Fruit fly (Drosophila melanogaster): ENCODE measurements around the gene trk.

Gene trk

DNA sequence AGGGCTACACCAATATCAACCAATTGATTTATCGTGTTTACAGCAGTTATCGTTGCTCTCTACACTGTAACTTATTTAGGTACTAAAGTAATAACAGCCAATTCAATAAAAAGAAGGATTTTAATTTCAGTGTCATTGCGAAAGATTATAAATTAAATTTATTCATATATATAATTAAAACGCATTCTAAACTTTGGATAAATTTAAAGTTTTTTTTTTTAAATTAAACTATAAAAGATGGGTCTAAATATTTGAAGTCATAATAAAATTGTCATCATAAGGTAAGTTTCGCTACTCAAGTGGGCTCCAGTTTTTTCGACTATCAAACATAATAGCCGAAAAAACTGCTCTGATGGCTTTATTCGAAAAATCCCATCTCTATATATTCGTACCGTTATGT is at the start of gene trk:
Gene trk (minus strand): TSS at position 101 of the 400 bp plus-strand sequence.
- no peak for TF ChIP-seq CG8478 (optimal IDR thresholded peaks at IDR 0.05)
- TF ChIP-seq CTCF (optimal IDR thresholded peaks at IDR 0.05) = no peak

DNA sequence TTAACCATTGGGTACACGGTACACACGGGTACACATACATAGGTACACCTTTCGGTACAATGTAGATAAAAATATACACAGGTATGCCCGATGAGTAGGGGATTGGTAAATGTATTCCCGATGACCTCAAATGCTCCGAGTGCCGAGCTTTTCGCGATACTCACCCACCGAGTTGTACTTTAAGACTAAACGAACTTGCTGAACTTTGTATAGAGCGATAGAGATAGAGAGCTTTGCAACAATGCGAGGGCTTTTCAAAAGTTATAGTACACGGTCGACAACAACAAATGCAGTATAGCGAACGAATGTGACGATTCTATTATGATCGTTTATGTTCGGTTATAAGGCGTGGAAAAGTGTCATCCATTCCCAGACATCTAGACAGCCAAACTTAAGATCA is 49.5 kb upstream of the trk start:
- no peak for TF ChIP-seq CTCF (optimal IDR thresholded peaks at IDR 0.05)
- TF ChIP-seq CG8478 (optimal IDR thresholded peaks at IDR 0.05) = no peak

DNA sequence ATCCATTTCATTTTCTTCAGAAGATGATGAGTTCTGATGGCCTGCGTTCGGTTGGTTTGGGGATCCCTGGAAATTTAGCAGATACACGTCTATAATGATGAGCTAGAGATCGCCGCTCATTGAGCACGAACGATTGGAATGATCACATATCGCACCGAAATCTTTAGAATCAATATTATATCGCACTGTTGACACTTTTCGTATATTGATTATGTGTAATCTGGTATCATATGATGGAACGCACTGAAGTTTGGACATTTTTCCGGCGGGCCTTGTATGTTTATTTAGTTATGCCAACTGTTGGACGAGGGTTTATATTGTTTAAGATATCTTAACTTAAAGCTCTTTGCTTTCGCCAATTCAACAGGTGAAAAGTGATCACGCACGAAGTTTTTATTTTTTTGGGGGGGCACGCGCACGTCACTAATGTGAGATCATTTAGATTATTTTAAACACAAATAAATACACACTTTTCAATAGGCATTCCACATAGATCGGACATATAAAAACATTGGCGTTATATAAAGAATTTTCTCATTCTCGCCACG is 49.0 kb upstream of the trk start:
- TF ChIP-seq CG8478 (optimal IDR thresholded peaks at IDR 0.05) (no peak), CTCF (optimal IDR thresholded peaks at IDR 0.05) (no peak)

DNA sequence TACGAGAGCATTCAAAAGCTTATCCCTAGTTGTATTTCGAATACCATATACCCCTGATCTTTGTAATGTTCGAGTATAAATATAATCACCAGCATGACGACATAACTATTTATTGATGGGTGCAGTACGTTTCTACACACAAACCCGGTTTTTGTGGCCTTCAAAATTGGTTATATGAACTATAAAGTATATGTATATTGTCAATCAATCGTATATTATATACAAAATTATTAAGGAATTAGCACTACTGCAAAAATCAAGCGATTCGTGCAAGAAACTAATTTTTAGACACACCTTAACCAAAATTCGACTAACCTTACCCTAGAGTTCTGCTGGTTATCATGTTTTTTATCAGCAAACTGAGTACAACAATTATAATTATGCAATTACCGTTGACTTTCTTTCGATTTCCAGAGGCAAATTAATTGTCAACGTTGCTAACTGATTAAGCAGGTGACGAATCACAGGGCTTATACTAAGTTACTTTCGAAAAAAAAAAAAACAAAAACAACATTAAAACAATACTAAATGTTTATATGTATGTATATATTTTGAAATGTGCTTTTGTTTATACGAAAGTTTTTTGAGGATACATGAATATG is 48.2 kb upstream of the trk start:
- no peak for TF ChIP-seq CG8478 (optimal IDR thresholded peaks at IDR 0.05)
- no peak for TF ChIP-seq CTCF (optimal IDR thresholded peaks at IDR 0.05)

DNA sequence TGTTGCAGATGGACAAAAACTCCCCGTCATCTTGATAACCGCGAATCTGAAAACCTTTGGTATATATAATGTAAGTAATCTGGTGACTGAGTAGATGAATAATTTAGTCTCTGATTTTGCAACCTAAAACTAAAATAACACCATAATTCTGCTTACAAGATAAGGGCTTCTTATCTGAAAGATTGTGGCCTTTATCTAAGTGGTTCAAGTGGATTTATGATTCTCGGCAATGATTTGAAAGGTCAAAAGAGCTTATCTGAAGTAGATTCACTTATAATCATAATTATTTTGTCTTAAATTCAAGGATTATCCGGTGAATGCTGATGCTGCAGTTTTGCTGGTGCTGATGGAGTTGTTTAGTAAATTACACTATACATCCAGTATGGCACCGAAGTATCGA is 43.8 kb upstream of the trk start:
- TF ChIP-seq CG8478 (optimal IDR thresholded peaks at IDR 0.05) (no peak), CTCF (optimal IDR thresholded peaks at IDR 0.05) (no peak)

DNA sequence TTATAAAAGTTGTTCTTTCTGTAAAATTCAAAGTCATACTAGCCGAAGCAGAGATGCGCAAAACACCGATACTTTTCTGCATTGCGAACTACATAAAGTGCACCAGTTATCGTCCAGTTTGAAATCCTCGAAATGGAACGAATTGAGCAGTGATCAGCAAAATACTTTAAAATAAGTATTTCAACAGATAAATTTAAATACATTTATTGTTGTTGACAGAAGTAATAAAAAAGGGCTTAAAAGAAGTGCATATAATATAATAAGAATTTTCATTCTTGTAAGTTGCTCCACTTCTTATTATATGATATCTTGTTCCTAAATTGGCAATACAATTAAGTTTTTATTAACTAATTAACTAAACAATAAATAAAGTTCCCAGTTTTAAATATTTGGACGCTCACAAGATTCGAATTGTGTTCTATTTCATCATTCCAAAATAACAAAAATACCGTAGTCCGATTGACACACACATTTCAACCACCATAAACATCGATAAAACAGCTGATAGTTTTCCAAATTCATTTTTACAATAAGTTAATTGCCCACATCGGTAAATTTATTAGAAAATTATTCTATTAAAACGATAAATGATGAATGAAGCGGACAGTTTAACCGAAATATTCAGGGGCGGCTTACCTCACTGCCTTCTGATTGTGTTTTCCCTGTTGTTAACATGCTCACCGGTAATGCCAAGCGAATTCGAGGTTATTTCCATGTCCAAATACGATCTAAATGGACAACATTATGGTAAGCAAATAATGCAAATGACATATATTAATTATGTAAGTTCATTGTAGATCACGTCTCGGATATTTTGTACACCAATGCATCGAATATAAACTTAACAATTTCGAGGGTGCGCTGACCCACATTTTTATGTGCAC is 42.4 kb upstream of the trk start, which contains the start of the genes Usp14 and CG4972:
Gene Usp14 (minus strand): TSS at position 70 of the 884 bp plus-strand sequence.
Gene CG4972 (plus strand): TSS at position 466 of the 884 bp plus-strand sequence.
- TF ChIP-seq CTCF (optimal IDR thresholded peaks at IDR 0.05) (no peak), CG8478 (optimal IDR thresholded peaks at IDR 0.05) (no peak)

DNA sequence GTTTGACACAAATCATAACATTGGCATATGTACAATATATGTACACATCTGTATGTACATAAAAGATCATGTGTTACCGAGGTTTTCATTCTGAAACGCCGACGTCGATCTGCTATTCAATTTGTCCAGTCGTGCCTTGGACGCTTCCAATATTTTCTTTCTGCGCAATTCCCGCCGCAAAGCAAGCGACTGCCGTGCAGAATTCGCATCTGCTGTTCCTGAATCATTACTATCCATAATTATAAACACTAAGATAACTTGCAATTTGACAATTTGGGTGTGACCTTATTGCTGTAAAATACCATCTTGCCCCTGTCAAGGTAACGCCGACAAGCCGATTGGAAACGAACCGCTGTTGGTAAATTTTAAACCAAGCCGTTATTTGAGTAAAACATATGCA is 39.7 kb upstream of the trk start:
- TF ChIP-seq CTCF (optimal IDR thresholded peaks at IDR 0.05) (peak in 1 of 2 experiments; percentile 6), CG8478 (optimal IDR thresholded peaks at IDR 0.05) (no peak)

DNA sequence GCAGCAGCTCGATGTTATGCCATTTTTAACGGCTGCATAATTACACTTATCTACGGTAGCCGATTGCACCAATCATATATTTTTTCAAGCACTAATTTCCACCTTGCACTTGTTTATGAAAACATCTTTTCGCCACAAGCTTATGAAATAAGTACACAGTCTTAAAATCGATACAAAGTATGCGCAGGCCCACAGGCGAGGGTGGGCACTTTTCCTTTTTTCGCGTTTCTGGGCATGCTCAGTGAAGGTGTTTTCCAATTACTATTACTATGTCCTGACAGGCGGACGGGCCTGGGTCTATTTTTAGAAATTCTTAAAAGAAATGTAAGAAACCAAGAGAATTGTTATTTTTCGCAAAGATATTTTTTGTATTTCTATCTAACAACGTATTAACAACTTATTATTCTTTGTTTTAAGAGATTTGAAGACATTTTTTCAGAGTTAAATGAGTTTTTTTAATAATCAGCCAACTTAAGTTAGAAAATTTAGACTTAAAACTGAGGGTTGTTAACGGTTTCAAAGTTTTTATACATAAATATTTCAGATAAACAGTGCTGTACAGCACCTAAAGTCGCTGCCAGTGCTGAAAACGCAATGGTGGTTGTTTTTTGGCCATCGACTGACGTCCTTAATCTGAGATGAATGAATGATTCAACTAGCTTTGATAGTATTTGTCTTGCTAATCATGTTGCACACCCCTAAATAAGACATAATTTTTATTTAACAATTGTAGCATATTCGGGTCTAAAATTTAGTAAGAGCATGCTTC is 38.7 kb upstream of the trk start, which contains the start of gene Cdk5alpha:
Gene Cdk5alpha (minus strand): TSS at position 343 of the 769 bp plus-strand sequence.
- TF ChIP-seq CTCF (optimal IDR thresholded peaks at IDR 0.05) (no peak), CG8478 (optimal IDR thresholded peaks at IDR 0.05) (no peak)

DNA sequence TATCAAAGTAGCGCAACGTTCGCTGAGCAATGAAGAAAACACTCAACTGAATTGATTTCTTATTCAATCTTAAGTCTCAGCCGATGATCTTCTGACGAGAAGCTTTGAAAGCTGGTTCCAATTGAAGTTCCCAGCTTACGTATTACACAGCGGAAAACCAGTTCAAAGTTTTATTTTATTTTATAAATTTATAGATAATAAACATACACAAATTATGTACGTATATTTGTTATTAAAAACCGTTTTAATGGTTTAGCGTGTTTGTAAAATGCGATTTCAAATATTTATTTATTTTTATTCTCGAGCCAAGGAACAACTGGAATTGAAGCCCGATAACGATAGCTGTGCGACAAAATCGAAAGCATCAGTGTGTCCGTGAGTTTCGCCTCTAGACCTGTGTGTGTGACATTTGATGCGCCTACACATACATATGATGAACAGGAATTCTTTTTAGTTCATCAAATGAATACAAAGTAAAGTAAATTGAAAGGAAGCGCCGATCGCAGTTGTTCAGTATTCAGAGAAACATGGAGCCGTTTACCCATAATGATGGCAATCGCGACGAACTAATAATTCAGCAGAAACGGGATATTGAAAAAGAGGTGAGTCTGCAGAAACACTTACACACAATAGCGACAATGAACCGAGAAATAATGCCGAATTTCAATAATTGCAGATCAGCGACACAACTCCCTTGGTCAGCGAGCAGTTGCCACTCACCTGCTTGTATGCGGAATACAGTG is 34.6 kb upstream of the trk start, which contains the start of the genes CG5390 and CG4968:
Gene CG5390 (minus strand): TSS at position 77 of the 743 bp plus-strand sequence.
Gene CG4968 (plus strand): TSS at position 405 of the 743 bp plus-strand sequence.
- TF ChIP-seq CTCF (optimal IDR thresholded peaks at IDR 0.05) (no peak), CG8478 (optimal IDR thresholded peaks at IDR 0.05) (no peak)

DNA sequence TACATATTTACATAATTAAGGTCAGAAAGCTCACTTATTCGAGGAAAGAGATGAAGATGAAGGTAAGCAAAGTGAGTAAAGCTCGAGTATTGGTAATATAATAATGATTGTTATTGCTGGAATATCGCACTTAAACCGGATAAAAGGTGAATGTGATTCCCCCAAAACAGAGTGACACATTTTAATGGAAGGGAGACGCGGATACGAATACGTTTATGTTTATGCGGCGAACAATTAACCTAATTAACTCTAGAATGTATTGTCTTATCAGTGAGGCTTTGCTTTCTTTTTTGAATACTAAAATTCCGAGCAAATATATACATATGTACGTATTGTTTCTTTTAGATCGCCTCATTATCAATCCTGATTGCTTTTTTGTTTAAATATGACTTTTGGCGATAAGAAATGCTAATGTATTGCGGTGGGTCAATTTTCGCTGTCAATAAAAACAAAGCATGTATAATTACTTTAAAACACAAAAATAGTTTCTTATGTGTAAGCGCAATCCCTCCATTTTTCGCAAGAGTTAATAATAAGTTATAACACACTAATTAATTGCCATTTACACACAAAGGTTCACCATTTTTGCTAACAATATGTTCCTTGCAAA is 33.5 kb upstream of the trk start:
- TF ChIP-seq CG8478 (optimal IDR thresholded peaks at IDR 0.05) (no peak), CTCF (optimal IDR thresholded peaks at IDR 0.05) (no peak)

DNA sequence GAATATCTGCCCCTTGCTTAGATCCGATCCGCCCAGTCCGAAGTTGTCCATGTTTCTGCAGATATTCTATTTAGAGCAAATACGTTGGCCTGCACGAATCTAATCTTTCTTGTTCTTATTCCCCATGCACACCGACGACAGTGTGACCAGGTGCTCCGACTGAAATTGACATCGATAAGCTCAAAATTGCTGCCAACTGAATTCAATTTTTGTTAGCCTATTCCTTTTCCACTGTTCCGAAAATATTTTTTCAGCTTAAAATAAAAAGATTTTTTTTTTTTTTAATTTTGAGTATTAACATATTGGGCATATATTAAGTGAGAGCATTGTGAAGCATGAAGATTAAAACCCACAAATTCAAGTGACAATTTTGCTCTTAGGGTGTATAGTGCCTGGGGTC is 31.7 kb upstream of the trk start, which contains the start of gene nmd:
Gene nmd (minus strand): TSS at position 162 of the 400 bp plus-strand sequence.
- TF ChIP-seq CG8478 (optimal IDR thresholded peaks at IDR 0.05) (no peak), CTCF (optimal IDR thresholded peaks at IDR 0.05) (peak in 1 of 2 experiments; percentile 48)

DNA sequence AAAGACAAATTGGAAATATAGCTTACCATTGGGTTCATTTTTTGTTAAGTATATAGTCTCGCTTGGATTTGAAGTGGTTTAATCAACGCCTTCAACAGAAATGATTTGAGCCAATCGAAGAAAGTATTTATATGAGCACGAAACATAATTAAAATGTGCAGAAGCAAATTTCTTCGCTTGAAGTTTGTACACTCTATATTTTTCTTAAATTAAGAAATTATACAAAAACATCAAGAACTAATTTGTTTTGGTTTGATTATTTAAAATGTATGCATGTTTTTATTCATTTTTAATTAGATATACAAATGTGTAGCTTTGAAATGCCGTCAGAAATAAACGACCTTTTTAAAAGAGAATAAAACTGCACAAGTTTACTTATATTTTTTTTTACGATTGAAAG is 29.8 kb upstream of the trk start, which contains the start of gene CG13138:
Gene CG13138 (minus strand): TSS at position 101 of the 400 bp plus-strand sequence.
- TF ChIP-seq CTCF (optimal IDR thresholded peaks at IDR 0.05) = no peak
- TF ChIP-seq CG8478 (optimal IDR thresholded peaks at IDR 0.05) = no peak

DNA sequence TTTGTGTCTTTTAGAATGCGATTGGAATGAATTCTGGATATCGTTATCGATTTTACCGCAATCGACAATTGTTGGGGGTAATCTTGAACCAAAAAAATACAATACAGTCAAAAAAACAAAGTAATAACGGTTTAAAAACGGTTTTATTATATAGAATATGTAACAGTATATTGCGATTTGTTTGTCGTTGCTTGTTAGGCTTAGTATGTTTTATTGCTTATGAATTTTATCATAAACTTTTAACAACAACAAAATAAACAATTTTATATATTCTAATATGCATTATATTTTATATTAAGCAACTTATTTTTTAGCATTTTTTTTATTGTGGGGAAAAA is 27.7 kb upstream of the trk start, which contains the start of gene CYLD:
Gene CYLD (minus strand): TSS at position 38 of the 338 bp plus-strand sequence.
- TF ChIP-seq CTCF (optimal IDR thresholded peaks at IDR 0.05) = no peak
- TF ChIP-seq CG8478 (optimal IDR thresholded peaks at IDR 0.05) = no peak

All from S2 (cell line).